Fruit fly (Drosophila melanogaster): ENCODE data around the gene CG3817.

The CG3817 gene

dm6 chr3R:14893791-14894782, 4.5 kb upstream of the CG3817 start, which contains the start of gene Dph2 (continued):
- TF ChIP-seq CG14014 (GFP tag; IDR thresholded peaks at IDR 0.05): peak; percentile 71
- no peak for TF ChIP-seq Stat92E (GFP tag; optimal IDR thresholded peaks at IDR 0.05)
- no peak for TF ChIP-seq fd102C (GFP tag; optimal IDR thresholded peaks at IDR 0.05)
- TF ChIP-seq salm (tag; optimal IDR thresholded peaks at IDR 0.05): peak; percentile 41
- TF ChIP-seq gsb-n (tag; optimal IDR thresholded peaks at IDR 0.05): peak; percentile 74
- peak; percentile 73 for TF ChIP-seq wdn (GFP tag; IDR thresholded peaks at IDR 0.05)
- TF ChIP-seq pita (GFP tag; optimal IDR thresholded peaks at IDR 0.05): peak; percentile 83
- TF ChIP-seq CG7745 (tag; optimal IDR thresholded peaks at IDR 0.05): no peak
- TF ChIP-seq CG17186 (GFP tag; optimal IDR thresholded peaks at IDR 0.05): peak; percentile 62
- TF ChIP-seq CG17359 (tag; optimal IDR thresholded peaks at IDR 0.05): peak; percentile 82
- no peak for TF ChIP-seq zen2 (GFP tag; IDR thresholded peaks at IDR 0.05; ENCODE audit: partially characterized antibody)
- TF ChIP-seq CG18619 (GFP tag; optimal IDR thresholded peaks at IDR 0.05): peak; percentile 56
- TF ChIP-seq CG15269 (tag; optimal IDR thresholded peaks at IDR 0.05): peak; percentile 86
- TF ChIP-seq CG15073 (GFP tag; optimal IDR thresholded peaks at IDR 0.05): no peak
- peak; percentile 89 for TF ChIP-seq CG3995 (GFP tag; optimal IDR thresholded peaks at IDR 0.05)
- peak; percentile 48 for TF ChIP-seq zf30C (GFP tag; optimal IDR thresholded peaks at IDR 0.05)
- TF ChIP-seq dmrt11E (tag; optimal IDR thresholded peaks at IDR 0.05): peak; percentile 83
- peak; percentile 82 for TF ChIP-seq CG13424 (tag; optimal IDR thresholded peaks at IDR 0.05)
- TF ChIP-seq CG12071 (GFP tag; optimal IDR thresholded peaks at IDR 0.05): no peak
- peak; percentile 81 for TF ChIP-seq CG4730 (GFP tag; IDR thresholded peaks at IDR 0.05)
- TF ChIP-seq Atf6 (GFP tag; IDR thresholded peaks at IDR 0.05): peak; percentile 66; the same call in 1 of the 2 replicates
- TF ChIP-seq Oaz (GFP tag; IDR thresholded peaks at IDR 0.05): peak; percentile 66
- peak; percentile 47 for TF ChIP-seq az2 (GFP tag; optimal IDR thresholded peaks at IDR 0.05)
- TF ChIP-seq CG2129 (GFP tag; IDR thresholded peaks at IDR 0.05; ENCODE audit: partially characterized antibody): no peak
- peak; percentile 57 for TF ChIP-seq nerfin-1 (tag; optimal IDR thresholded peaks at IDR 0.05)
- TF ChIP-seq CG4404 (GFP tag; IDR thresholded peaks at IDR 0.05): peak; percentile 33; the same call in 1 of the 2 replicates
- TF ChIP-seq Chrac-16 (GFP tag; optimal IDR thresholded peaks at IDR 0.05): peak; percentile 40
- peak; percentile 75 for TF ChIP-seq CG32772 (GFP tag; IDR thresholded peaks at IDR 0.05)
- TF ChIP-seq CG12769 (tag; optimal IDR thresholded peaks at IDR 0.05): no peak
- TF ChIP-seq gcm2 (GFP tag; optimal IDR thresholded peaks at IDR 0.05): no peak
- TF ChIP-seq Scr (GFP tag; IDR thresholded peaks at IDR 0.05; ENCODE audit: partially characterized antibody): peak; percentile 35
- TF ChIP-seq Doc3 (GFP tag; IDR thresholded peaks at IDR 0.05; ENCODE audit: partially characterized antibody): no peak
- peak; percentile 49 for TF ChIP-seq CG10959 (GFP tag; IDR thresholded peaks at IDR 0.05)
- TF ChIP-seq TFAM (GFP tag; optimal IDR thresholded peaks at IDR 0.05): no peak
- peak; percentile 6 for TF ChIP-seq Atf3 (GFP tag; optimal IDR thresholded peaks at IDR 0.05)
- TF ChIP-seq hth (optimal IDR thresholded peaks at IDR 0.05): no peak
- no peak for TF ChIP-seq CG8290 (GFP tag; optimal IDR thresholded peaks at IDR 0.05)
- TF ChIP-seq CG8290 (tag; optimal IDR thresholded peaks at IDR 0.05): peak in 1 of 2 experiments; percentile 69
- peak; percentile 61 for TF ChIP-seq cas (GFP tag; IDR thresholded peaks at IDR 0.05)
- TF ChIP-seq Hr3 (GFP tag; optimal IDR thresholded peaks at IDR 0.05): peak; percentile 84
- TF ChIP-seq Deaf1 (tag; optimal IDR thresholded peaks at IDR 0.05): no peak
- no peak for TF ChIP-seq seq (GFP tag; IDR thresholded peaks at IDR 0.05)
- peak; percentile 75 for TF ChIP-seq sisA (GFP tag; IDR thresholded peaks at IDR 0.05)
- TF ChIP-seq Tbp (GFP tag; optimal IDR thresholded peaks at IDR 0.05): no peak
- TF ChIP-seq CG6854 (GFP tag; optimal IDR thresholded peaks at IDR 0.05): no peak
- peak; percentile 50 for TF ChIP-seq B-H2 (GFP tag; optimal IDR thresholded peaks at IDR 0.05)
- peak; percentile 11 for TF ChIP-seq pnt (GFP tag; optimal IDR thresholded peaks at IDR 0.05)
- peak; percentile 2 for TF ChIP-seq bab2 (GFP tag; optimal IDR thresholded peaks at IDR 0.05)
- TF ChIP-seq ATbp (GFP tag; optimal IDR thresholded peaks at IDR 0.05): no peak
